Worm (Caenorhabditis elegans) whole organism, young adult: Measurements from ENCODE around the gene rbm-7.

ENCODE experiments used
- dpl-1 ChIP-seq: fragments of 150-350 bp; optimal IDR thresholded peaks from 2 replicates; lab custom pipeline; 2014; ENCODE audit warnings: missing biosample characterization, missing genetic modification reagents, missing genetic modification characterization
- madf-6 ChIP-seq: fragments of 200-800 bp; sonication (Bioruptor generic); IDR thresholded peaks from 2 replicates; pipeline ENCODE4 v1.3.6; 2022; ENCODE audit warnings: missing genetic modification reagents, missing genetic modification characterization, missing compliant biosample characterization
- madf-8 ChIP-seq: fragments of 200-800 bp; sonication (Bioruptor generic); conservative IDR thresholded peaks from 2 replicates; pipeline ENCODE4 v1.3.6; 2022; ENCODE audit warnings: missing genetic modification reagents, missing genetic modification characterization, missing compliant biosample characterization
- rcor-1 ChIP-seq: fragments of 200-800 bp; sonication (Bioruptor generic); IDR thresholded peaks from 2 replicates; pipeline ENCODE4 v1.3.6; 2022; ENCODE audit warnings: missing genetic modification reagents, missing genetic modification characterization, missing compliant biosample characterization
- snpc-1.1 ChIP-seq: sonication (generic microtip); optimal IDR thresholded peaks from 2 replicates; lab custom pipeline; 2017; ENCODE audit warnings: missing genetic modification characterization, mild to moderate bottlenecking, missing compliant biosample characterization, antibody characterized with exemption, moderate library complexity, missing genotype, missing genetic modification reagents; ENCODE audit not compliant: insufficient read depth
- zfh-2 ChIP-seq: fragments of 200-800 bp; sonication (Bioruptor generic); conservative IDR thresholded peaks from 2 replicates; pipeline ENCODE4 v1.3.6; 2022; ENCODE audit warnings: missing genetic modification reagents, missing genetic modification characterization, missing compliant biosample characterization

DNA sequence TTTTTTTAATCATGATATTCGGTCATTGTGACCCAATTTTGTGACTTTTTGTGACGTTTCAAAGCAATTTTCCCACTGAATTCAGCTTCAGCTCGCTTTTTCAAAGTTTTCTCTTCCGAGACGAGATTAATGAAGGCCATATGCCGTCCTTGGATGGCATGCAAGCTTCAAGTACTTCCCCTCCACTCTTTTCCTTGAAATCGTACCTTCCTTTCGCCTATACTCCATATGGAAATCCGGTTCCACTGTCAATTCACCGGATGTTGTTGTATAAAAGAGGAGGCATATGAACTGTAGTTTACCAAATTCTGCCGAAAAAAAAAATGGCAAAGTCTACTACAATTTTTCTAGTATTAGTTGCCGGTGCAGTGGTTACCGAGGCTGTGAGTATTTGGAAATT, 49.1 kb upstream of the rbm-7 start, which contains the start of gene ZK1010.4:
- TF ChIP-seq madf-8 (GFP tag; lab: Robert Waterston, UW) (no peak), madf-6 (no peak), dpl-1 (GFP tag; lab: Kevin White, UChicago) (no peak), snpc-1.1 (no peak), zfh-2 (no peak), rcor-1 (GFP tag; lab: Robert Waterston, UW) (no peak)
